Worm (Caenorhabditis elegans) whole organism, midembryonic: ENCODE measurements around the gene B0286.1.

Experiments
- T22C8.4 ChIP-seq: fragments of 200-800 bp; sonication (Bioruptor generic); IDR thresholded peaks from 2 replicates; pipeline ENCODE4 v1.3.6; 2022; ENCODE audit warnings: missing genetic modification characterization, missing compliant biosample characterization
- cog-1 ChIP-seq: sonication (generic microtip); optimal IDR thresholded peaks from 2 replicates; lab custom pipeline; 2016; ENCODE audit warnings: missing genetic modification characterization, missing compliant biosample characterization
- flt-1 ChIP-seq: fragments of 200-800 bp; sonication (Bioruptor generic); IDR thresholded peaks from 2 replicates; pipeline ENCODE4 v1.3.6; 2022; ENCODE audit warnings: missing genetic modification characterization, missing compliant biosample characterization
- klf-2 ChIP-seq: fragments of 200-800 bp; sonication (Bioruptor generic); conservative IDR thresholded peaks from 2 replicates; pipeline ENCODE4 v1.3.6; 2022; ENCODE audit warnings: missing genetic modification reagents, missing genetic modification characterization, missing compliant biosample characterization
- med-1 ChIP-seq: sonication (generic microtip); optimal IDR thresholded peaks from 2 replicates; lab custom pipeline; 2017; ENCODE audit warnings: missing genetic modification characterization, mild to moderate bottlenecking, missing compliant biosample characterization, antibody characterized with exemption, missing genetic modification reagents; ENCODE audit not compliant: insufficient read depth
- ref-1 ChIP-seq: fragments of 200-800 bp; sonication (Bioruptor generic); conservative IDR thresholded peaks from 2 replicates; pipeline ENCODE4 v1.3.6; 2022; ENCODE audit warnings: missing genetic modification reagents, missing genetic modification characterization, missing compliant biosample characterization
- tab-1 ChIP-seq: fragments of 200-800 bp; sonication (Bioruptor generic); IDR thresholded peaks from 2 replicates; pipeline ENCODE4 v1.3.6; 2022; ENCODE audit warnings: missing genetic modification characterization, missing compliant biosample characterization
- ztf-23 ChIP-seq: fragments of 200-800 bp; sonication (Bioruptor generic); IDR thresholded peaks from 2 replicates; pipeline ENCODE4 v1.3.6; 2022; ENCODE audit warnings: missing genetic modification reagents, missing genetic modification characterization, missing compliant biosample characterization
- ztf-29 ChIP-seq: fragments of 200-800 bp; sonication (Bioruptor generic); IDR thresholded peaks from 2 replicates; pipeline ENCODE4 v1.3.6; 2022; ENCODE audit warnings: missing genetic modification reagents, missing genetic modification characterization, missing compliant biosample characterization

Gene B0286.1

ce11 chrII:4419956-4420355 is 41.7 kb downstream of the B0286.1 start, which contains the start of gene bpnt-1:
bpnt-1 (plus strand) TSS chrII:4420256.
- no peak for TF ChIP-seq T22C8.4 (GFP tag; lab: Robert Waterston, UW)
- no peak for TF ChIP-seq klf-2 (GFP tag; lab: Robert Waterston, UW)
- TF ChIP-seq ztf-29 (GFP tag; lab: Robert Waterston, UW) = no peak
- no peak for TF ChIP-seq tab-1 (GFP tag; lab: Robert Waterston, UW)
- no peak for TF ChIP-seq ztf-23 (GFP tag; lab: Robert Waterston, UW)
- TF ChIP-seq ref-1 = no peak
- TF ChIP-seq cog-1 (tag; lab: Kevin White, UChicago) = no peak
- no peak for TF ChIP-seq med-1 (GFP tag; lab: Kevin White, UChicago)
- TF ChIP-seq flt-1 (GFP tag; lab: Robert Waterston, UW) = no peak

ce11 chrII:4424807-4425206 is 46.5 kb downstream of the B0286.1 start, which contains the start of the genes dcaf-13 and toe-1:
dcaf-13 (minus strand) TSS chrII:4424902.
toe-1 (plus strand) TSS chrII:4425167.
- TF ChIP-seq tab-1 (GFP tag; lab: Robert Waterston, UW) (no peak), med-1 (GFP tag; lab: Kevin White, UChicago) (no peak), ref-1 (no peak), ztf-29 (GFP tag; lab: Robert Waterston, UW) (no peak), T22C8.4 (GFP tag; lab: Robert Waterston, UW) (no peak), cog-1 (tag; lab: Kevin White, UChicago) (no peak), klf-2 (GFP tag; lab: Robert Waterston, UW) (no peak), flt-1 (GFP tag; lab: Robert Waterston, UW) (no peak), ztf-23 (GFP tag; lab: Robert Waterston, UW) (no peak)

ce11 chrII:4428121-4428520 is 49.8 kb downstream of the B0286.1 start:
- no peak for TF ChIP-seq ztf-29 (GFP tag; lab: Robert Waterston, UW)
- TF ChIP-seq cog-1 (tag; lab: Kevin White, UChicago) = no peak
- no peak for TF ChIP-seq med-1 (GFP tag; lab: Kevin White, UChicago)
- TF ChIP-seq tab-1 (GFP tag; lab: Robert Waterston, UW) = no peak
- no peak for TF ChIP-seq T22C8.4 (GFP tag; lab: Robert Waterston, UW)
- TF ChIP-seq flt-1 (GFP tag; lab: Robert Waterston, UW) = no peak
- no peak for TF ChIP-seq ztf-23 (GFP tag; lab: Robert Waterston, UW)
- TF ChIP-seq klf-2 (GFP tag; lab: Robert Waterston, UW) = no peak
- no peak for TF ChIP-seq ref-1

ce11 chrII:4433146-4433545 is 54.9 kb downstream of the B0286.1 start, which contains the start of gene nhr-109:
nhr-109 (plus strand) TSS chrII:4433367.
- TF ChIP-seq T22C8.4 (GFP tag; lab: Robert Waterston, UW) = no peak
- no peak for TF ChIP-seq klf-2 (GFP tag; lab: Robert Waterston, UW)
- TF ChIP-seq flt-1 (GFP tag; lab: Robert Waterston, UW) = no peak
- no peak for TF ChIP-seq cog-1 (tag; lab: Kevin White, UChicago)
- no peak for TF ChIP-seq med-1 (GFP tag; lab: Kevin White, UChicago)
- no peak for TF ChIP-seq ztf-29 (GFP tag; lab: Robert Waterston, UW)
- no peak for TF ChIP-seq ref-1
- TF ChIP-seq ztf-23 (GFP tag; lab: Robert Waterston, UW) = no peak
- TF ChIP-seq tab-1 (GFP tag; lab: Robert Waterston, UW) = no peak

- no peak for TF ChIP-seq T22C8.4 (GFP tag; lab: Robert Waterston, UW)
Observed at ce11 chrII:4434278-4434677, 56.0 kb downstream of the B0286.1 start.

ce11 chrII:4435134-4435533 is 56.8 kb downstream of the B0286.1 start, which contains the start of gene nhr-273:
nhr-273 (plus strand) TSS chrII:4435300.
- TF ChIP-seq ztf-29 (GFP tag; lab: Robert Waterston, UW) (no peak), klf-2 (GFP tag; lab: Robert Waterston, UW) (no peak), T22C8.4 (GFP tag; lab: Robert Waterston, UW) (no peak), med-1 (GFP tag; lab: Kevin White, UChicago) (no peak), tab-1 (GFP tag; lab: Robert Waterston, UW) (no peak), cog-1 (tag; lab: Kevin White, UChicago) (no peak), flt-1 (GFP tag; lab: Robert Waterston, UW) (no peak), ref-1 (no peak), ztf-23 (GFP tag; lab: Robert Waterston, UW) (no peak)
